Worm (Caenorhabditis elegans): ENCODE measurements around the gene B0273.1.

Gene B0273.1

ce11 chrIV:5473098-5473497 lies 20.7 kb upstream of the B0273.1 start (continued):
- 0 out of 2 replicates have a peak, but pooled peaks have one; percentile 30 for TF ChIP-seq madf-8 (GFP tag; conservative IDR thresholded peaks at IDR 0.05)
- no peak for TF ChIP-seq atf-7 (tag; optimal IDR thresholded peaks at IDR 0.05)
- TF ChIP-seq attf-3 (GFP tag; conservative IDR thresholded peaks at IDR 0.05), result no peak
- TF ChIP-seq cebp-1 (GFP tag; IDR thresholded peaks at IDR 0.05), result no peak
- TF ChIP-seq cebp-1 (tag; optimal IDR thresholded peaks at IDR 0.05), result no peak
- TF ChIP-seq hlh-26 (GFP tag; conservative IDR thresholded peaks at IDR 0.05), result no peak
- TF ChIP-seq unc-62 (GFP tag; optimal IDR thresholded peaks at IDR 0.05), result no peak

ce11 chrIV:5476468-5476867 lies 17.3 kb upstream of the B0273.1 start, which contains the start of gene T11F8.4:
Gene T11F8.4 (minus strand): TSS chrIV:5476568.
- TF ChIP-seq madf-3 (GFP tag; IDR thresholded peaks at IDR 0.05) (no peak), nfya-2 (GFP tag; IDR thresholded peaks at IDR 0.05) (no peak), snpc-1.1 (tag; optimal IDR thresholded peaks at IDR 0.05; ENCODE audit: insufficient read depth) (no peak), dpl-1 (GFP tag; optimal IDR thresholded peaks at IDR 0.05) (no peak), ceh-79 (tag; optimal IDR thresholded peaks at IDR 0.05) (no peak)

ce11 chrIV:5479289-5479688 lies 14.5 kb upstream of the B0273.1 start, which contains the start of gene T11F8.1:
Gene T11F8.1 (plus strand): TSS chrIV:5479589.
- no peak for TF ChIP-seq hsf-1 (GFP tag; IDR thresholded peaks at IDR 0.05)
- TF ChIP-seq efl-1 (GFP tag; optimal IDR thresholded peaks at IDR 0.05), result peak; percentile 21
- TF ChIP-seq fkh-3 (tag; optimal IDR thresholded peaks at IDR 0.05), result no peak
- TF ChIP-seq nhr-179 (tag; optimal IDR thresholded peaks at IDR 0.05), result no peak
- TF ChIP-seq B0035.1 (tag; optimal IDR thresholded peaks at IDR 0.05), result no peak
- no peak for TF ChIP-seq somi-1 (GFP tag; optimal IDR thresholded peaks at IDR 0.05)
- TF ChIP-seq pbrm-1 (GFP tag; IDR thresholded peaks at IDR 0.05), result no peak
- TF ChIP-seq sdz-38 (tag; optimal IDR thresholded peaks at IDR 0.05), result no peak
- no peak for TF ChIP-seq attf-3 (GFP tag; conservative IDR thresholded peaks at IDR 0.05)

- no peak for TF ChIP-seq D2030.7 (GFP tag; IDR thresholded peaks at IDR 0.05)
- no peak for TF ChIP-seq T07F8.4 (tag; optimal IDR thresholded peaks at IDR 0.05)
- no peak for TF ChIP-seq C06A6.2 (GFP tag; conservative IDR thresholded peaks at IDR 0.05)
These were observed 11.6 kb upstream of the B0273.1 start, which contains the start of gene T11F8.12 for ce11 chrIV:5482231-5482630. Gene T11F8.12 (minus strand): TSS chrIV:5482331.

ce11 chrIV:5482723-5483122 lies 11.1 kb upstream of the B0273.1 start, which contains the start of gene T11F8.5:
Gene T11F8.5 (plus strand): TSS chrIV:5483023.
- TF ChIP-seq attf-6 (GFP tag; IDR thresholded peaks at IDR 0.05) (no peak), K12H6.12 (tag; optimal IDR thresholded peaks at IDR 0.05) (no peak), mxl-1 (tag; optimal IDR thresholded peaks at IDR 0.05) (no peak), B0019.2 (GFP tag; conservative IDR thresholded peaks at IDR 0.05) (no peak), gei-17 (GFP tag; optimal IDR thresholded peaks at IDR 0.05) (no peak), ceh-27 (GFP tag; optimal IDR thresholded peaks at IDR 0.05) (no peak), F39B2.1 (GFP tag; IDR thresholded peaks at IDR 0.05) (no peak), unc-62 (GFP tag; optimal IDR thresholded peaks at IDR 0.05) (no peak), C06A6.2 (GFP tag; conservative IDR thresholded peaks at IDR 0.05) (no peak), somi-1 (GFP tag; optimal IDR thresholded peaks at IDR 0.05) (no peak), dpl-1 (GFP tag; optimal IDR thresholded peaks at IDR 0.05) (no peak), snpc-4 (GFP tag; optimal IDR thresholded peaks at IDR 0.05) (no peak), snpc-4 (tag; optimal IDR thresholded peaks at IDR 0.05) (no peak), Y67H2A.10 (GFP tag; conservative IDR thresholded peaks at IDR 0.05) (no peak), snpc-1.3 (tag; optimal IDR thresholded peaks at IDR 0.05; ENCODE audit: insufficient read depth) (no peak), repo-1 (tag; optimal IDR thresholded peaks at IDR 0.05) (no peak), mel-28 (tag; optimal IDR thresholded peaks at IDR 0.05; ENCODE audit: borderline replicate concordance) (no peak), let-607 (tag; optimal IDR thresholded peaks at IDR 0.05) (no peak), cebp-2 (GFP tag; IDR thresholded peaks at IDR 0.05) (no peak), lin-26 (GFP tag; IDR thresholded peaks at IDR 0.05) (no peak), rpc-1 (optimal IDR thresholded peaks at IDR 0.05) (no peak), rpc-1 (tag; optimal IDR thresholded peaks at IDR 0.05) (no peak)

Measured in whole organism, young adult.